Worm (Caenorhabditis elegans): Measurements from ENCODE around the gene srz-29.
"Not testable (repeated sequence)": the region's sequence is repeated elsewhere in the genome, so short reads cannot be mapped to it uniquely, and the experiment has no call there.

DNA sequence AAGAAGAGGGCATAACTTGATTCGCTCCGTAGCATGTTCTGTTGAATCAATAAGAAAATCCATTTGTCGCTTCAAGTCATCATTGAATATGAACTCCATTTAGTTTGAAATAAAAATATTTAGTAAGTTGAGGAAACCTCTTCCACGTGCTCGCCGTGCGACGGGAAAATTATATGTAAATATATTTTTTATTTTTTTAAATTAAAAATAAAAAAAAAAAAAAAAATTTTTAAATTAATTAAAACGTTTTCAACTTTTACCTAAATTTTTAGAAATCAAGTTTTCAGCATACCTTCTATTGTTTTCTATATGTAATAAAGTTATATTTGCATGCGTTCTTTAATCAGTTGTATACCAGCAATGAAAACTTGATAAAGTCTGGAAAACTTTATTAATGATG is 13.7 kb upstream of the srz-29 start, which contains the start of gene Y45F10C.1:
- not testable (repeated sequence) for TF ChIP-seq ama-1 (optimal IDR thresholded peaks at IDR 0.05); unc-62 (GFP tag; optimal IDR thresholded peaks at IDR 0.05); nhr-77 (tag; optimal IDR thresholded peaks at IDR 0.05); fos-1 (tag; optimal IDR thresholded peaks at IDR 0.05); R02D3.7 (tag; optimal IDR thresholded peaks at IDR 0.05); nhr-28 (tag; optimal IDR thresholded peaks at IDR 0.05); jun-1 (tag; optimal IDR thresholded peaks at IDR 0.05)

Measured in whole organism, L3 larva.